Worm (Caenorhabditis elegans): Measurements from ENCODE around the gene F18E3.13.

DNA sequence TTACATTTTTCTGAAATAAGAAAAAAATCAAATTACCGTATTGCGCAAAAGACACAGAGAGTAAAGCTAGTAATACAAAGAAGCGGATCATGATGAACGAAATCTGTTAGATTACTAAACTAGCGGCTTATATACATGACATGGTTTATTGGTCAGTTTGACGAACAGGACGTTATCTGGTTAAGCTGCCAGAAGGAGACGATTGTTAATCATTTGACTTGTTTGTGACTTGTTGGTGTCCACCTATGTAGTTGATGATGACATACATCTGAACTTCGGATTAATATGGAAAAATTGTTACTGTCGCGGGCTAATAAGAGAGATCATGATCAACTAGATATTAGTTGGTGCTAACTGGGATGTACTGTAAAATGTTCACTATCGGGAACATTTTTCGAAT is 15.9 kb upstream of the F18E3.13 start, which contains the start of gene cnc-9:
- TF ChIP-seq ZK546.5 (tag; optimal IDR thresholded peaks at IDR 0.05) (no peak), lin-39 (tag; optimal IDR thresholded peaks at IDR 0.05) (no peak), egl-27 (tag; optimal IDR thresholded peaks at IDR 0.05) (no peak), elt-3 (tag; optimal IDR thresholded peaks at IDR 0.05) (no peak), pha-4 (tag; optimal IDR thresholded peaks at IDR 0.05) (no peak), pqm-1 (tag; optimal IDR thresholded peaks at IDR 0.05) (no peak), ztf-11 (tag; optimal IDR thresholded peaks at IDR 0.05) (no peak), nhr-11 (tag; optimal IDR thresholded peaks at IDR 0.05) (no peak), skn-1 (tag; optimal IDR thresholded peaks at IDR 0.05) (no peak), R02D3.7 (tag; optimal IDR thresholded peaks at IDR 0.05) (no peak), ceh-9 (tag; optimal IDR thresholded peaks at IDR 0.05) (no peak), sea-2 (GFP tag; optimal IDR thresholded peaks at IDR 0.05) (no peak), fkh-10 (GFP tag; optimal IDR thresholded peaks at IDR 0.05) (no peak)

Measured in whole organism, L3 larva.